Fruit fly (Drosophila melanogaster): ENCODE data around the gene BG642163.

Gene BG642163

dm6 chr2L:4660932-4661331 lies 19.8 kb downstream of the BG642163 start:
- no peak for TF ChIP-seq CG17801 (GFP tag; optimal IDR thresholded peaks at IDR 0.05; ENCODE audit: partially characterized antibody)

- TF ChIP-seq CG17801 (GFP tag; optimal IDR thresholded peaks at IDR 0.05; ENCODE audit: partially characterized antibody): no peak
Observed at dm6 chr2L:4682377-4682776, 41.3 kb downstream of the BG642163 start, which contains the start of gene CG11929. TSS of gene CG11929 (plus strand) at chr2L:4682677.

dm6 chr2L:4684361-4684760 lies 43.3 kb downstream of the BG642163 start, which contains the start of gene Elba1:
TSS of gene Elba1 (minus strand) at chr2L:4684461.
- no peak for TF ChIP-seq CG17801 (GFP tag; optimal IDR thresholded peaks at IDR 0.05; ENCODE audit: partially characterized antibody)

- no peak for TF ChIP-seq CG17801 (GFP tag; optimal IDR thresholded peaks at IDR 0.05; ENCODE audit: partially characterized antibody)
Observed at dm6 chr2L:4687211-4687610, 46.1 kb downstream of the BG642163 start, which contains the start of gene Elba3. TSS of gene Elba3 (plus strand) at chr2L:4687511.

- no peak for TF ChIP-seq CG17801 (GFP tag; optimal IDR thresholded peaks at IDR 0.05; ENCODE audit: partially characterized antibody)
Observed at dm6 chr2L:4690602-4691001, 49.5 kb downstream of the BG642163 start, which contains the start of gene CG3251. TSS of gene CG3251 (minus strand) at chr2L:4690702.
